Fruit fly (Drosophila melanogaster): Measurements from ENCODE around the gene Cmpk.
A peak's percentile ranks its signal among the peaks of the same experiment; 100 is the strongest.

Gene Cmpk

DNA sequence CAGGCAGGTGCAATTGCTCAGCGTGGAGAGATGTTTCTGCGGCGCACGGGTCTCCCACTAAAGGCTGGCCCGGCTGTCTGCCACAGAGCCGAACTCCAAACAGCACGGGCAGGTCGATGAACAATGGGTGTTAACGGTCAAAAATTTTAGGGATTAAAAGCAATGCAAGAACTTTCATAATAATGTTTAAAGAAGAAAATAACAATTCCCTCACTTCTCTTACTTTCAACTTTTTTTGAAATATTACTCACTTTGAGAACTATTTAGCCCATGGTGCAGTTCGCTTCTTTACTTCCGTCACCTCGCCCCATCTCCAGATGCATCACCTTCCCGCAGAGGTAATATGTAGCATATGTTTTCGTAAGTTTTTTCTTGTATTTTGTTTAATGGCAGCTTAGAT, 17.2 kb upstream of the Cmpk start (continued):
- TF ChIP-seq sc (optimal IDR thresholded peaks at IDR 0.05) (no peak), sc (GFP tag; optimal IDR thresholded peaks at IDR 0.05) (no peak), cg (GFP tag; optimal IDR thresholded peaks at IDR 0.05) (no peak), chif (GFP tag; optimal IDR thresholded peaks at IDR 0.05) (peak; percentile 36 to 38), Usf (GFP tag; optimal IDR thresholded peaks at IDR 0.05) (no peak), CG14710 (tag; optimal IDR thresholded peaks at IDR 0.05) (peak; percentile 0), Hr78 (GFP tag; optimal IDR thresholded peaks at IDR 0.05) (no peak), inv (GFP tag; IDR thresholded peaks at IDR 0.05; ENCODE audit: partially characterized antibody) (no peak), CG4328 (GFP tag; optimal IDR thresholded peaks at IDR 0.05) (no peak), bcd (GFP tag; optimal IDR thresholded peaks at IDR 0.05) (no peak), CG2202 (tag; optimal IDR thresholded peaks at IDR 0.05) (no peak), Dp (GFP tag; optimal IDR thresholded peaks at IDR 0.05) (no peak), CG10209 (GFP tag; optimal IDR thresholded peaks at IDR 0.05) (no peak), CG11085 (GFP tag; IDR thresholded peaks at IDR 0.05) (no peak), CG17186 (GFP tag; optimal IDR thresholded peaks at IDR 0.05) (no peak), hkb (optimal IDR thresholded peaks at IDR 0.05) (no peak), hkb (GFP tag; IDR thresholded peaks at IDR 0.05) (0 out of 2 replicates have a peak, but pooled peaks have one; percentile 42), lilli (GFP tag; optimal IDR thresholded peaks at IDR 0.05) (no peak), Aef1 (GFP tag; IDR thresholded peaks at IDR 0.05) (no peak), danr (GFP tag; IDR thresholded peaks at IDR 0.05) (no peak), GATAe (GFP tag; conservative IDR thresholded peaks at IDR 0.05) (no peak), CG5180 (GFP tag; optimal IDR thresholded peaks at IDR 0.05) (no peak), CG3847 (GFP tag; IDR thresholded peaks at IDR 0.05) (no peak), pita (GFP tag; optimal IDR thresholded peaks at IDR 0.05) (no peak), Spps (tag; optimal IDR thresholded peaks at IDR 0.05) (no peak), so (GFP tag; IDR thresholded peaks at IDR 0.05) (no peak), CG3407 (GFP tag; optimal IDR thresholded peaks at IDR 0.05) (peak; percentile 5), ERR (GFP tag; optimal IDR thresholded peaks at IDR 0.05) (no peak), CG4360 (GFP tag; IDR thresholded peaks at IDR 0.05) (no peak), pho (GFP tag; optimal IDR thresholded peaks at IDR 0.05) (no peak), Nf-YC (tag; optimal IDR thresholded peaks at IDR 0.05) (no peak), CG11398 (GFP tag; optimal IDR thresholded peaks at IDR 0.05) (no peak), HLH4C (GFP tag; IDR thresholded peaks at IDR 0.05; ENCODE audit: partially characterized antibody) (no peak), unc-4 (GFP tag; IDR thresholded peaks at IDR 0.05; ENCODE audit: partially characterized antibody) (no peak), CG7963 (GFP tag; IDR thresholded peaks at IDR 0.05; ENCODE audit: partially characterized antibody) (no peak), org-1 (GFP tag; optimal IDR thresholded peaks at IDR 0.05) (no peak), NC2β (GFP tag; optimal IDR thresholded peaks at IDR 0.05) (no peak), CG8765 (GFP tag; IDR thresholded peaks at IDR 0.05) (peak; percentile 38; the same call in 1 of the 2 replicates), CG32772 (GFP tag; IDR thresholded peaks at IDR 0.05) (no peak), gcm (GFP tag; optimal IDR thresholded peaks at IDR 0.05) (no peak), Chrac-16 (GFP tag; optimal IDR thresholded peaks at IDR 0.05) (no peak), Elba2 (GFP tag; optimal IDR thresholded peaks at IDR 0.05) (no peak), kah (GFP tag; optimal IDR thresholded peaks at IDR 0.05) (no peak), ham (GFP tag; IDR thresholded peaks at IDR 0.05) (no peak), CG30403 (GFP tag; optimal IDR thresholded peaks at IDR 0.05) (no peak), ro (GFP tag; IDR thresholded peaks at IDR 0.05) (no peak), jigr1 (GFP tag; IDR thresholded peaks at IDR 0.05) (no peak), CG11696 (GFP tag; IDR thresholded peaks at IDR 0.05) (no peak), Dfd (GFP tag; optimal IDR thresholded peaks at IDR 0.05) (no peak), Awh (GFP tag; IDR thresholded peaks at IDR 0.05) (no peak), E2f2 (GFP tag; IDR thresholded peaks at IDR 0.05) (no peak), zfh1 (GFP tag; IDR thresholded peaks at IDR 0.05) (peak; percentile 75), CG1603 (tag; optimal IDR thresholded peaks at IDR 0.05) (peak; percentile 62)

Measured in whole organism, embryonic.